Fruit fly (Drosophila melanogaster): Measurements from ENCODE around the gene Archease.
A peak's percentile ranks its signal among the peaks of the same experiment; 100 is the strongest.

Gene Archease

DNA sequence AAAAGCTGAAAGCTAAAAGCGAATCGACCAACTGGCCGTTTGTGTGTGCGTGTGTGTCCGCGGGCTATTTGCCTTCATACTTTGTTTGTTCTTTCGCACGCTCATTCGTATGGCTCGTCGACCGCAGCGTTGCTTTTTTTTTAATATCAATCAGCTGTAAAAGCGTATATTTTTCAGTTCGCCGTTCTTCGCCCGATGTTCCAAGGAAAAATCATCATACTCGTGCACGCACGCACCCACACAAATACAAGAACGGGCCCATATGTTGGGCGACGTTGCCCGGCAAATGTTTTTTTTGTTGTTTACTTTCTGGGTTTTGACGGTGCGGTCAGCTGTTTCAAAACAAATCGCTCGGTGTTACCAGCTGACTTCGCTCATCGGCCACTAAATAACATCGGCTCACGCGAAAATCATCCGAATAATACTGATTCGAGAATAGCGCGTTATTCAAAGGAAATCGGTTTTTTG is 2.1 kb downstream of the Archease start, which contains the start of gene E2f1 (continued):
- TF ChIP-seq PHDP (tag; optimal IDR thresholded peaks at IDR 0.05) (peak; percentile 33), CG11398 (GFP tag; optimal IDR thresholded peaks at IDR 0.05) (no peak), CG11247 (GFP tag; IDR thresholded peaks at IDR 0.05) (no peak), Meics (GFP tag; optimal IDR thresholded peaks at IDR 0.05) (peak; percentile 6), CG17829 (tag; optimal IDR thresholded peaks at IDR 0.05) (peak; percentile 30), CG8924 (tag; optimal IDR thresholded peaks at IDR 0.05) (peak; percentile 18), hth (optimal IDR thresholded peaks at IDR 0.05) (no peak), bowl (GFP tag; IDR thresholded peaks at IDR 0.05) (no peak), CG4282 (GFP tag; optimal IDR thresholded peaks at IDR 0.05) (no peak), CG10267 (tag; optimal IDR thresholded peaks at IDR 0.05) (peak; percentile 54), Oaz (GFP tag; IDR thresholded peaks at IDR 0.05) (no peak), seq (GFP tag; IDR thresholded peaks at IDR 0.05) (no peak), Dll (GFP tag; IDR thresholded peaks at IDR 0.05; ENCODE audit: partially characterized antibody) (peak; percentile 75), CG3995 (GFP tag; optimal IDR thresholded peaks at IDR 0.05) (no peak), CG3281 (GFP tag; optimal IDR thresholded peaks at IDR 0.05) (no peak), CG13894 (tag; optimal IDR thresholded peaks at IDR 0.05) (peak; percentile 75), Six4 (GFP tag; optimal IDR thresholded peaks at IDR 0.05) (no peak), inv (GFP tag; IDR thresholded peaks at IDR 0.05; ENCODE audit: partially characterized antibody) (peak; percentile 68), otp (GFP tag; IDR thresholded peaks at IDR 0.05) (no peak), lilli (GFP tag; optimal IDR thresholded peaks at IDR 0.05) (no peak), E2f2 (GFP tag; IDR thresholded peaks at IDR 0.05) (peak; percentile 90), twi (tag; optimal IDR thresholded peaks at IDR 0.05) (peak; percentile 77), knrl (GFP tag; IDR thresholded peaks at IDR 0.05; ENCODE audit: partially characterized antibody) (peak; percentile 80), NC2β (GFP tag; optimal IDR thresholded peaks at IDR 0.05) (no peak), lab (GFP tag; optimal IDR thresholded peaks at IDR 0.05) (peak; percentile 9), tll (GFP tag; optimal IDR thresholded peaks at IDR 0.05) (peak in 1 of 2 experiments; percentile 67), CG4424 (GFP tag; optimal IDR thresholded peaks at IDR 0.05) (no peak), CG15011 (GFP tag; optimal IDR thresholded peaks at IDR 0.05) (no peak), CG8281 (tag; optimal IDR thresholded peaks at IDR 0.05) (no peak), Blimp-1 (GFP tag; optimal IDR thresholded peaks at IDR 0.05) (no peak), CG31388 (GFP tag; optimal IDR thresholded peaks at IDR 0.05) (no peak), Bgb (GFP tag; IDR thresholded peaks at IDR 0.05; ENCODE audit: partially characterized antibody) (peak; percentile 78), Vsx1 (GFP tag; optimal IDR thresholded peaks at IDR 0.05) (no peak), CG17612 (GFP tag; IDR thresholded peaks at IDR 0.05) (no peak), sens-2 (GFP tag; IDR thresholded peaks at IDR 0.05) (no peak), sd (tag; optimal IDR thresholded peaks at IDR 0.05) (peak; percentile 45), NK7.1 (GFP tag; optimal IDR thresholded peaks at IDR 0.05) (no peak), scrt (GFP tag; optimal IDR thresholded peaks at IDR 0.05) (peak; percentile 18), CG13287 (GFP tag; IDR thresholded peaks at IDR 0.05; ENCODE audit: partially characterized antibody) (peak; percentile 83), sens (GFP tag) (peak; percentile 83), CoRest (tag; optimal IDR thresholded peaks at IDR 0.05) (peak; percentile 20), CG33557 (GFP tag; optimal IDR thresholded peaks at IDR 0.05) (peak; percentile 11), CG6791 (GFP tag; IDR thresholded peaks at IDR 0.05; ENCODE audit: partially characterized antibody) (peak; percentile 79; the same call in 2 of the 3 replicates), Dek (tag; optimal IDR thresholded peaks at IDR 0.05) (peak; percentile 4), gfzf (GFP tag; optimal IDR thresholded peaks at IDR 0.05) (peak; percentile 96), Scr (GFP tag; IDR thresholded peaks at IDR 0.05; ENCODE audit: partially characterized antibody) (peak; percentile 74), CG10979 (tag; optimal IDR thresholded peaks at IDR 0.05) (no peak), CG12299 (tag; optimal IDR thresholded peaks at IDR 0.05) (no peak), Hr51 (GFP tag; optimal IDR thresholded peaks at IDR 0.05) (peak in 1 of 2 experiments; percentile 2)
